Worm (Caenorhabditis elegans) whole organism, late embryonic: ENCODE data around the gene nbs-1.

Experiments
- K09A11.1 ChIP-seq: sonication (generic microtip); optimal IDR thresholded peaks from 2 replicates; lab custom pipeline; 2017; ENCODE audit warnings: antibody characterized with exemption, mild to moderate bottlenecking, missing genetic modification characterization, missing compliant biosample characterization; ENCODE audit not compliant: insufficient read depth
- Y22D7AL.16 ChIP-seq: sonication (generic microtip); optimal IDR thresholded peaks from 2 replicates; lab custom pipeline; 2016; ENCODE audit warnings: missing genetic modification characterization, missing compliant biosample characterization
- ama-1 ChIP-seq: fragments of 150-350 bp; optimal IDR thresholded peaks from 2 replicates; lab custom pipeline; 2014
- ceh-14 ChIP-seq: sonication (generic microtip); optimal IDR thresholded peaks from 2 replicates; lab custom pipeline; 2016; ENCODE audit warnings: missing genotype, missing genetic modification characterization, missing compliant biosample characterization
- ceh-18 ChIP-seq: sonication (generic microtip); optimal IDR thresholded peaks from 2 replicates; lab custom pipeline; 2016; ENCODE audit warnings: missing genetic modification characterization, missing compliant biosample characterization
- ceh-19 ChIP-seq: fragments of 200-800 bp; sonication (Bioruptor generic); optimal IDR thresholded peaks from 2 replicates; lab custom pipeline; 2018; ENCODE audit warnings: mild to moderate bottlenecking, missing genetic modification characterization, missing compliant biosample characterization
- ceh-22 ChIP-seq: sonication (generic microtip); optimal IDR thresholded peaks from 2 replicates; lab custom pipeline; 2017; ENCODE audit warnings: missing biosample characterization, missing genetic modification characterization
- ceh-24 ChIP-seq: sonication (generic microtip); optimal IDR thresholded peaks from 2 replicates; lab custom pipeline; 2016; ENCODE audit warnings: mild to moderate bottlenecking, missing genetic modification characterization, missing compliant biosample characterization
- ceh-30 ChIP-seq: fragments of 150-350 bp; optimal IDR thresholded peaks from 2 replicates; lab custom pipeline; 2014; ENCODE audit warnings: missing biosample characterization, missing genetic modification characterization
- ceh-34 ChIP-seq: sonication (generic microtip); optimal IDR thresholded peaks from 2 replicates; lab custom pipeline; 2016; ENCODE audit warnings: mild to moderate bottlenecking, missing genetic modification characterization, missing compliant biosample characterization
- dmd-4 ChIP-seq: sonication (generic microtip); optimal IDR thresholded peaks from 2 replicates; lab custom pipeline; 2016; ENCODE audit warnings: borderline replicate concordance, missing genetic modification characterization, missing compliant biosample characterization
- dve-1 ChIP-seq: sonication (generic microtip); optimal IDR thresholded peaks from 2 replicates; lab custom pipeline; 2017; ENCODE audit warnings: antibody characterized with exemption, mild to moderate bottlenecking, missing genetic modification characterization, missing compliant biosample characterization
- elt-4 ChIP-seq: sonication (generic microtip); optimal IDR thresholded peaks from 2 replicates; lab custom pipeline; 2016; ENCODE audit warnings: missing genetic modification characterization, missing compliant biosample characterization
- ets-4 ChIP-seq: sonication (generic microtip); optimal IDR thresholded peaks from 2 replicates; lab custom pipeline; 2016; ENCODE audit warnings: missing genetic modification characterization, missing compliant biosample characterization
- eyg-1 ChIP-seq: sonication (generic microtip); optimal IDR thresholded peaks from 2 replicates; lab custom pipeline; 2016; ENCODE audit warnings: missing genotype, missing genetic modification characterization, missing compliant biosample characterization
- fax-1 ChIP-seq: sonication (generic microtip); optimal IDR thresholded peaks from 2 replicates; lab custom pipeline; 2016; ENCODE audit warnings: missing genotype, missing genetic modification characterization, missing compliant biosample characterization
- fkh-10 ChIP-seq: fragments of 150-350 bp; optimal IDR thresholded peaks from 2 replicates; lab custom pipeline; 2014; ENCODE audit warnings: missing biosample characterization, missing genetic modification reagents, missing genetic modification characterization
- hlh-13 ChIP-seq: fragments of 200-800 bp; sonication (Bioruptor generic); optimal IDR thresholded peaks from 2 replicates; lab custom pipeline; 2018; ENCODE audit warnings: mild to moderate bottlenecking, missing genetic modification characterization, missing compliant biosample characterization
- hlh-15 ChIP-seq: sonication (generic microtip); optimal IDR thresholded peaks from 2 replicates; lab custom pipeline; 2016; ENCODE audit warnings: missing genetic modification characterization, missing compliant biosample characterization
- hlh-30 ChIP-seq: sonication (generic microtip); optimal IDR thresholded peaks from 2 replicates; lab custom pipeline; 2017; ENCODE audit warnings: antibody characterized with exemption, missing genetic modification characterization, missing compliant biosample characterization; ENCODE audit not compliant: insufficient read depth
- hlh-6 ChIP-seq: sonication (generic microtip); optimal IDR thresholded peaks from 2 replicates; lab custom pipeline; 2016; ENCODE audit warnings: missing genotype, missing genetic modification characterization, missing compliant biosample characterization
- lim-6 ChIP-seq: sonication (generic microtip); optimal IDR thresholded peaks from 2 replicates; lab custom pipeline; 2016; ENCODE audit warnings: missing genetic modification characterization, missing compliant biosample characterization
- lin-11 ChIP-seq: fragments of 200-800 bp; sonication (Bioruptor generic); optimal IDR thresholded peaks from 2 replicates; lab custom pipeline; 2018; ENCODE audit warnings: mild to moderate bottlenecking, missing genetic modification characterization, missing compliant biosample characterization
- nhr-11 ChIP-seq: fragments of 150-350 bp; optimal IDR thresholded peaks from 2 replicates; lab custom pipeline; 2014; ENCODE audit warnings: missing biosample characterization, missing genetic modification characterization
- odd-2 ChIP-seq: sonication (generic microtip); optimal IDR thresholded peaks from 2 replicates; lab custom pipeline; 2017; ENCODE audit warnings: antibody characterized with exemption, mild to moderate bottlenecking, missing genetic modification characterization, missing compliant biosample characterization
- pax-1 ChIP-seq: fragments of 150-350 bp; optimal IDR thresholded peaks from 2 replicates; lab custom pipeline; 2014; ENCODE audit warnings: missing biosample characterization, missing genetic modification characterization
- pqm-1 ChIP-seq: sonication (generic microtip); optimal IDR thresholded peaks from 2 replicates; lab custom pipeline; 2016; ENCODE audit warnings: missing genetic modification characterization, missing compliant biosample characterization
- rnt-1 ChIP-seq: sonication (generic microtip); optimal IDR thresholded peaks from 2 replicates; lab custom pipeline; 2016; ENCODE audit warnings: missing genetic modification characterization, missing compliant biosample characterization
- sox-2 ChIP-seq: fragments of 200-800 bp; sonication (Bioruptor generic); IDR thresholded peaks from 2 replicates; pipeline ENCODE4 v1.3.6; 2022; ENCODE audit warnings: missing genetic modification reagents, missing genetic modification characterization, missing compliant biosample characterization
- sox-4 ChIP-seq: sonication (generic microtip); optimal IDR thresholded peaks from 2 replicates; lab custom pipeline; 2017; ENCODE audit warnings: mild to moderate bottlenecking, missing genetic modification characterization, inconsistent platforms, missing compliant biosample characterization
- syd-9 ChIP-seq: sonication (generic microtip); optimal IDR thresholded peaks from 2 replicates; lab custom pipeline; 2016; ENCODE audit warnings: mild to moderate bottlenecking, missing genetic modification characterization, moderate library complexity, missing compliant biosample characterization
- tbx-7 ChIP-seq: sonication (generic microtip); optimal IDR thresholded peaks from 2 replicates; lab custom pipeline; 2016; ENCODE audit warnings: missing genotype, missing genetic modification characterization, missing compliant biosample characterization
- ttx-3 ChIP-seq: sonication (generic microtip); optimal IDR thresholded peaks from 2 replicates; lab custom pipeline; 2016; ENCODE audit warnings: missing genetic modification reagents, missing genetic modification characterization, missing compliant biosample characterization
- unc-3 ChIP-seq, 2 experiments: fragments of 200-800 bp in 1 of 2; sonication (Bioruptor generic) in 1 of 2; sonication (generic microtip) in 1 of 2; conservative IDR thresholded peaks in 1 of 2; optimal IDR thresholded peaks in 1 of 2; 2 replicates each; pipeline versions ENCODE4 v1.3.6 to Lab custom; 2016 to 2022; ENCODE audit warnings: missing compliant biosample characterization in 2 of 2, missing genetic modification characterization in 2 of 2, missing genetic modification reagents in 1 of 2
- unc-42 ChIP-seq: sonication (generic microtip); optimal IDR thresholded peaks from 2 replicates; lab custom pipeline; 2016; ENCODE audit warnings: missing genotype, missing genetic modification characterization, missing compliant biosample characterization
- unc-55 ChIP-seq: sonication (generic microtip); optimal IDR thresholded peaks from 2 replicates; lab custom pipeline; 2017; ENCODE audit warnings: missing biosample characterization, missing genetic modification reagents, missing genetic modification characterization
- unc-86 ChIP-seq: sonication (generic microtip); optimal IDR thresholded peaks from 2 replicates; lab custom pipeline; 2016; ENCODE audit warnings: missing genetic modification characterization, missing compliant biosample characterization
- zip-5 ChIP-seq: sonication (generic microtip); optimal IDR thresholded peaks from 2 replicates; lab custom pipeline; 2016; ENCODE audit warnings: missing genetic modification characterization, missing compliant biosample characterization

The nbs-1 gene

ce11 chrII:11112419-11112818, 16.1 kb upstream of the nbs-1 start, which contains the start of gene mat-2:
Gene mat-2 (plus strand): TSS chrII:11112719.
- no peak for TF ChIP-seq ets-4 (tag; lab: Kevin White, UChicago)
- no peak for TF ChIP-seq unc-55 (GFP tag; lab: Kevin White, UChicago)
- TF ChIP-seq ceh-14 (tag; lab: Kevin White, UChicago): no peak
- no peak for TF ChIP-seq unc-86
- no peak for TF ChIP-seq K09A11.1 (tag; lab: Kevin White, UChicago)
- no peak for TF ChIP-seq nhr-11 (tag; lab: Kevin White, UChicago)
- TF ChIP-seq fax-1 (tag; lab: Kevin White, UChicago): no peak
- TF ChIP-seq pax-1 (tag; lab: Kevin White, UChicago): no peak
- TF ChIP-seq eyg-1 (tag; lab: Kevin White, UChicago): no peak

ce11 chrII:11111107-11111506, 14.8 kb upstream of the nbs-1 start, which contains the start of gene glb-4:
Gene glb-4 (minus strand): TSS chrII:11111207.
- TF ChIP-seq sox-4 (tag; lab: Kevin White, UChicago) (no peak), hlh-6 (tag; lab: Kevin White, UChicago) (no peak), ceh-30 (tag; lab: Kevin White, UChicago) (no peak), odd-2 (tag; lab: Kevin White, UChicago) (no peak)

- TF ChIP-seq ceh-22 (tag; lab: Kevin White, UChicago): no peak
- TF ChIP-seq lim-6: no peak
- TF ChIP-seq hlh-30 (tag; lab: Kevin White, UChicago): no peak
- no peak for TF ChIP-seq dmd-4 (tag; lab: Kevin White, UChicago)
- TF ChIP-seq sox-2 (GFP tag; lab: Robert Waterston, UW): no peak
- no peak for TF ChIP-seq K09A11.1 (tag; lab: Kevin White, UChicago)
- no peak for TF ChIP-seq dve-1 (tag; lab: Kevin White, UChicago)
- TF ChIP-seq pqm-1 (tag; lab: Kevin White, UChicago): no peak
- TF ChIP-seq ttx-3 (tag; lab: Kevin White, UChicago): no peak
- TF ChIP-seq fkh-10 (GFP tag; lab: Kevin White, UChicago): no peak
- no peak for TF ChIP-seq ceh-14 (tag; lab: Kevin White, UChicago)
- TF ChIP-seq unc-3 (GFP tag; conservative IDR thresholded peaks at IDR 0.05; lab: Robert Waterston, UW): no peak
- TF ChIP-seq unc-3 (tag; optimal IDR thresholded peaks at IDR 0.05; lab: Kevin White, UChicago): no peak
- TF ChIP-seq sox-4 (tag; lab: Kevin White, UChicago): no peak
- TF ChIP-seq hlh-13: no peak
- TF ChIP-seq ceh-19 (GFP tag; lab: Kevin White, UChicago): no peak
Observed at ce11 chrII:11110419-11110818, 14.1 kb upstream of the nbs-1 start.

ce11 chrII:11107828-11108227, 11.6 kb upstream of the nbs-1 start, which contains the start of gene apc-17:
Gene apc-17 (plus strand): TSS chrII:11108128.
- TF ChIP-seq ceh-18 (tag; lab: Kevin White, UChicago) (no peak), eyg-1 (tag; lab: Kevin White, UChicago) (no peak), ceh-24 (no peak), sox-2 (GFP tag; lab: Robert Waterston, UW) (no peak), ceh-34 (no peak), unc-86 (no peak), hlh-6 (tag; lab: Kevin White, UChicago) (no peak), K09A11.1 (tag; lab: Kevin White, UChicago) (no peak), hlh-13 (no peak), elt-4 (no peak), dve-1 (tag; lab: Kevin White, UChicago) (no peak), zip-5 (no peak), ama-1 (lab: Kevin White, UChicago) (no peak)

- TF ChIP-seq syd-9 (tag; lab: Kevin White, UChicago) (no peak), hlh-15 (tag; lab: Kevin White, UChicago) (no peak), Y22D7AL.16 (tag; lab: Kevin White, UChicago) (no peak), rnt-1 (tag; lab: Kevin White, UChicago) (no peak), ceh-18 (tag; lab: Kevin White, UChicago) (no peak), tbx-7 (tag; lab: Kevin White, UChicago) (no peak), unc-42 (tag; lab: Kevin White, UChicago) (no peak), zip-5 (no peak), ttx-3 (tag; lab: Kevin White, UChicago) (no peak), lin-11 (no peak)
Observed at ce11 chrII:11105981-11106711, 9.9 kb upstream of the nbs-1 start, which contains the start of gene nasp-1. Gene nasp-1 (plus strand): TSS chrII:11106612.
